Worm (Caenorhabditis elegans) whole organism, late embryonic: ENCODE results near the gene fip-2.

Source experiments
- ama-1 ChIP-seq: fragments of 150-350 bp; optimal IDR thresholded peaks from 2 replicates; lab custom pipeline; 2014
- ceh-19 ChIP-seq: fragments of 200-800 bp; sonication (Bioruptor generic); optimal IDR thresholded peaks from 2 replicates; lab custom pipeline; 2018; ENCODE audit warnings: mild to moderate bottlenecking, missing genetic modification characterization, missing compliant biosample characterization
- ceh-22 ChIP-seq: sonication (generic microtip); optimal IDR thresholded peaks from 2 replicates; lab custom pipeline; 2017; ENCODE audit warnings: missing biosample characterization, missing genetic modification characterization
- ceh-31 ChIP-seq: sonication (generic microtip); optimal IDR thresholded peaks from 2 replicates; lab custom pipeline; 2016; ENCODE audit warnings: missing genetic modification characterization, missing compliant biosample characterization
- fkh-10 ChIP-seq: fragments of 150-350 bp; optimal IDR thresholded peaks from 2 replicates; lab custom pipeline; 2014; ENCODE audit warnings: missing biosample characterization, missing genetic modification reagents, missing genetic modification characterization
- nhr-11 ChIP-seq: fragments of 150-350 bp; optimal IDR thresholded peaks from 2 replicates; lab custom pipeline; 2014; ENCODE audit warnings: missing biosample characterization, missing genetic modification characterization
- rnt-1 ChIP-seq: sonication (generic microtip); optimal IDR thresholded peaks from 2 replicates; lab custom pipeline; 2016; ENCODE audit warnings: missing genetic modification characterization, missing compliant biosample characterization

- no peak for TF ChIP-seq nhr-11 (tag; lab: Kevin White, UChicago)
- TF ChIP-seq ceh-22 (tag; lab: Kevin White, UChicago): no peak
- TF ChIP-seq rnt-1: no peak
- TF ChIP-seq ceh-31 (tag; lab: Kevin White, UChicago): no peak
- TF ChIP-seq fkh-10 (GFP tag; lab: Kevin White, UChicago): no peak
- no peak for TF ChIP-seq ceh-19 (GFP tag; lab: Kevin White, UChicago)
- TF ChIP-seq ama-1: no peak
These were observed 16.5 kb downstream of the fip-2 start for ce11 chrV:9084252-9084651.
